Fruit fly (Drosophila melanogaster) Kc167 (cell line): ENCODE results near the gene Pfdn1.

ENCODE experiments used
- Myc ChIP-seq: fragments of >200 bp; optimal IDR thresholded peaks from 2 replicates; lab custom pipeline; 2017; ENCODE audit warnings: missing external identifiers
- Sin3A ChIP-seq: fragments of >200 bp; optimal IDR thresholded peaks from 2 replicates; lab custom pipeline; 2018; ENCODE audit warnings: missing external identifiers
- h ChIP-seq: fragments of >200 bp; optimal IDR thresholded peaks from 3 replicates; lab custom pipeline; 2018; ENCODE audit warnings: missing external identifiers
- insv ChIP-seq: fragments of >200 bp; optimal IDR thresholded peaks from 3 replicates; lab custom pipeline; 2018; ENCODE audit warnings: missing external identifiers
- psq ChIP-seq: fragments of >200 bp; optimal IDR thresholded peaks from 2 replicates; lab custom pipeline; 2017; ENCODE audit warnings: missing external identifiers
- ttk ChIP-seq: sonication (Bioruptor generic); optimal IDR thresholded peaks from 2 replicates; lab custom pipeline; 2017; ENCODE audit warnings: missing external identifiers

Pfdn1 gene

DNA sequence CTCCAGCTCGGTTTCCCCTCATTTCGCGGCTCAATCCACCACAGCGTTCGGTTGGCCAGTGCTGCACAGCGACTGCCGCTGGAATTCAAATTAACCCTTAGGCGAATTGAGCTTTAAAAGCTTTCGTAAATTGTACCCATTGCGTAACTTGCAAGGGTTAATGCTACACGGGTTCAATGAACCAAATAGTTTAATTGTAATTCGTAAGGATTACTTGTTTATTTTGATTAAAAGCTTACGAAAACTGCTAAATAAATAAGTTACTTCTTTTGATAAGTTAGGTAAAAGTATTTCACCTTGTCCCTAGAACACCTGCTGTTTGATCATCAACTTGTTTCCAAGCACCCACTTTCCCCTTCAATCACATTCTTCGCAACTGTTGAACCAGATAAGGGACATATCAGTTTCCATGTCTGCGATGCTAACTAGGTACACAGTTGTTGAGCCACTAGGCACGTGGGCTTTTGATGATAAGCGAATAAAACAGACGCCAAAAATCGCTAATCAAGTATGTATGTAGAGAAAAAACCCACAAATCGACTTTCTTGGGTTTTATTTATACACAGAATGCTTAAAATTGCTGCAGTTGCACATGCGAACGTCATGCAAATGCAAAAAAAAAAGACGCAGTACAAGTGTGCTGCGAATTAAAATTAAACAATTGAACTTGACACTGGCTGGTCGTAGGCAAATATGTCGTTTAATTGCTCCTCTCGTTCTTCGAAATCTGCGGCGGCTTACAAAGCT, 22.7 kb upstream of the Pfdn1 start, which contains the start of gene Pfas:
Gene Pfas, minus strand, starts transcription at position 79 of the 747 bp plus-strand sequence.
- TF ChIP-seq ttk, result no peak
- TF ChIP-seq insv (lab: Kevin White, UChicago), result no peak
- TF ChIP-seq h, result no peak
- TF ChIP-seq Myc (lab: Kevin White, UChicago), result no peak
- no peak for TF ChIP-seq psq (lab: Kevin White, UChicago)
- no peak for TF ChIP-seq Sin3A

DNA sequence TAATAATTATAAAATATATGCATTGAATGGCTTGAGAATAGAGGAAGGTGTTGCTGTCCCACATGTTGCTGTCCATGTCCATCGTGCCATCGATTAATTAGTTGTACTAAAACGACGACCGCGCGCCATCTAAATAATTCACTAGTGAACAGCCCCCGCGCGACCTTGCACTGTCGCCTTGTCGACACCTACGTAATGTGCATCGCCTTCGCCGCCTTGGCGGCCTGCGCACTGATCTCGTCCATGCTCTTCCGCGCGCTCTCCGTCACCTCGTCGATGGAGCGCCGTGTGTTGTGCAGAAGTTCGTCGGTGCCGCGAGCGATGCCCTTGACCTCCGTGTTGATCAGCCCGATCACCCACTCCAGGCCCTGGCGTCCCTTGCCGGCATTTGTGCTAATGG, 22.0 kb upstream of the Pfdn1 start:
- TF ChIP-seq Sin3A, result no peak
- no peak for TF ChIP-seq h
- TF ChIP-seq ttk, result no peak
- no peak for TF ChIP-seq psq (lab: Kevin White, UChicago)
- no peak for TF ChIP-seq Myc (lab: Kevin White, UChicago)
- no peak for TF ChIP-seq insv (lab: Kevin White, UChicago)

DNA sequence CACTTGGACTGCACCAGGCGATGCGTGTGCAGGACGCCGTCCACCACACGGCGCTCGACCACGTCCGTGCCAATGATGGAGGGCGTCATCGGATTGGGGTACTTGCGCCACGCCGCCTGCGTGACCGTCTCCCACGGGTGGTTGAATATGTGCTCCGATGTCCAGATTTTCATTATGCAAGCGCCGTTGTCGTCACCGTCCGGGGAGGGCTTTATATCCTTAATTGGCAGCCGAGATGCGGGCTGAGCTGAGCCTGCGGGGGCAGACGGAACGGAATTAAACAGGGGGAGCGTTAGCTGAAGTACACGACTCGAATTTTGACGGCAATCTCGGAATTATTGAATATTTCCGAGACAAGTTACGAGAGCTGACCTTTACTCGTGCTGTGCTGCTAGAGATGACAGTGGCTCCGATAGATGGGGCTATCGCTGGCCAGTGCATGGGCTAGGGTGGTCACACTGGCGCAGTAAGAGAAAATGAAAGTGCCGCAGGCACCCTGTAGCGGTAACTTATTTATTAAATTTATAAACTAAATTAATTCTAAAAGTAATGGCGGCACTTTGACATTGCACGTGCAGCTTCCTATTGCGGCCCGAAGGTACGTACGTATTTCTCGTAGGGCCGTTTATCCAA, 21.2 kb upstream of the Pfdn1 start, which contains the start of gene IPIP:
Gene IPIP, plus strand, starts transcription at position 475 of the 633 bp plus-strand sequence.
- TF ChIP-seq insv (lab: Kevin White, UChicago) (no peak), ttk (no peak), Myc (lab: Kevin White, UChicago) (no peak), psq (lab: Kevin White, UChicago) (no peak), h (no peak), Sin3A (no peak)

DNA sequence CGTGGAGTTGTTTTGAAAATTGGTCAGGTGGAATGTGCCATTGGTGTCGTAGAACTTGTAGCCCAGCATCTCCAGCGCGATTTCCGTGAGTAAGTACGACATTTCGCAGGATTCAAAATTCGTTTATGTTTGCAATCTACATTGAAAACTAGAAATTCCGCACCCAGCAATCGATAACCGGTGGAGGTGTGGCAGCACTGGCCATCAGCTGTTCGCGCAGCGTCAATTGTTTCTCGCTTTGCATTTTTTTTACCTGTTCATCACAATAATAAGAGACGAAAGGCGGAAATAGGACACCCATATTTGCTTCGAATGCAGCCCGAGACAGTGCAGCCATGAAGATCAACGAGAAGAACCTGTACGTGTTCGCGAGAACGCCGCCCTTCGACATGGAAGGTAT, 20.3 kb upstream of the Pfdn1 start, which contains the start of the genes CG34179 and slmo:
Gene CG34179, minus strand, starts transcription at position 165 of the 400 bp plus-strand sequence.
Gene slmo, minus strand, starts transcription at position 165 of the 400 bp plus-strand sequence.
- TF ChIP-seq h (no peak), ttk (no peak), psq (lab: Kevin White, UChicago) (no peak), Sin3A (no peak), Myc (lab: Kevin White, UChicago) (no peak)

DNA sequence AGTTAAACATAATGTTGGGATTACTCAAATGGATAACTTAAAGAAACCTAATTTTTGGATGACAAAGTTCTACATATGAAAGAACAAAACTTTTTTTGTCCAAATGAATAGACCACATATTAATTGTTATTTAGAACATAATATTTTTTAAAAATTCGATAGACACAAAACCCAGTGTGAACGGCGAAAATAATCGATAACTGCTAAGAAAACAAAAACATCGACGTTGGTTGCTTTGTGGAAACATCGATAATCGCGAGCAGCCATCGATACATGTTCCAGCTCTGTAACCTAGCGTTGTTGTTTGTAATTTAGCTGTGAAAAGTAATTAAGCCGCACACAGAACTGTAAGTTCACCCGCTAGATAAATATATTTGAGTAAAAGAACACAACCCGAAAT, 18.3 kb upstream of the Pfdn1 start, which contains the start of gene CG9135:
Gene CG9135, plus strand, starts transcription at position 226 of the 400 bp plus-strand sequence.
- TF ChIP-seq h (no peak), insv (lab: Kevin White, UChicago) (no peak), Myc (lab: Kevin White, UChicago) (no peak), Sin3A (no peak), ttk (no peak), psq (lab: Kevin White, UChicago) (no peak)

DNA sequence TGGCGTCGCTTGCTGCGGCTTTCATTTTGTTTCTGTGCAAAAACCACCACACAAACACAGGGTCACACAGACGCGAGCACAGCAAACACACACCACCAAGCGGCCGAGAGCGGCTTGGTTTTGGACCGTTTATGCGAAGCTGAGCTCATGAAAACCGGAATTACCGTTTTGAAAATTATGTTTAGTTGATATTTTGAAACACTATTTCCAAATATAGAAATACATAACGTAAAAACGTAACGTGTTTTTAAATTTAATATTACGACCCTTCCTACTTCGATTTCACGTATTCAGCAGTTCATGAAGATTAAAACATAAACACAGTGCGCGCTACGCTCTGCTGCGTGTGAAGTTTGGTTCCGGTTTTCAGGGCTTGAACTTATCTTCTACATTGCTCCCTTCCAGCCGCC, 17.7 kb upstream of the Pfdn1 start:
- TF ChIP-seq insv (lab: Kevin White, UChicago) (no peak), psq (lab: Kevin White, UChicago) (no peak), ttk (no peak), Sin3A (no peak), h (no peak), Myc (lab: Kevin White, UChicago) (no peak)

DNA sequence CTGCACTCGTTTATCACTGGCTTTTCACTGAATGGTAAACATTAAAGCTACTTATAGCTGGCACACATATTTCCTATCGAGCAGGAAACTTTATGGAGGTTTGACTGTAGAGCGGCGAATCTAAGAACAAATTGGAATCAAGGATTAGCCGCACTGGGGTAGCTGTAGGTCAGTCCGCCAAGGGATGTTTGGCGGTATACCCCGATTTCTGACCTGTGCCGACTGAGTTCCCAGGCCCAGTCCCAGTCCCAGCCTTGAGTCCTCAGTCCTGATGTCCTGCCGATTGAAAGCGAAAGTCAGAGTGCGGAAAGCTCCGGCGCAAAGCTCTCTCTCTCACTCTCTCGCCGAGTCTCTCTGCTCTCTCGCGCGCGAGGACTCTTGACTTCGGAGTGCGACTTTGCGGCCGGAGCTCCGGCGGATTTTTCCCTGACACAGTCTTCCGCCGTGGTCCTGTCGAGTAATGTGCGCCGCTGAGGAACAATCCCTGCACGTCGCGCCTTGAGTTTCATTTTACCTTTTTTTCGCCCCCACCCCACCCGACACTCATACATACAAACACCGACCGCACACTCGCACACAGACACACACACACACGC, 14.9 kb upstream of the Pfdn1 start, which contains the start of gene CG13995:
Gene CG13995, plus strand, starts transcription at position 429 of the 596 bp plus-strand sequence.
- no peak for TF ChIP-seq ttk
- TF ChIP-seq h, result no peak
- TF ChIP-seq psq (lab: Kevin White, UChicago), result no peak
- no peak for TF ChIP-seq Myc (lab: Kevin White, UChicago)
- TF ChIP-seq insv (lab: Kevin White, UChicago), result no peak
- no peak for TF ChIP-seq Sin3A

DNA sequence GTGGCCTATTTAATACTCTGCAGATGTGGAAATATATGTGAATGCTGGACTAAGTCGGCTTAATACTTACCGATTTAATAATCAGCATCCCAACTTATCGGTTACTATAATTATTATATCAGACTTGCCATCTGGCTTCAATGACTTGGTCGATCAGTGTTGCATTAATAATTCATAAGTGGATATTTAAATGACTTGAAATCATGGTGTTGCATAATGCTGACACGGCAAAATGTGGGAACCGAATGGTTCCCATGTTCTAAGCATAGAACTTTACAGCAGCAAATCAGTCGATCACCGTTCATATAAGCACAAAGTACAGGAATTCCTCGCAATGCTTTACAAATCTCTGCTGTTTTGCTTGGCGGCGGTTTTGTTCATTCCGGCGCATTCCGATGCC, 8.7 kb upstream of the Pfdn1 start, which contains the start of gene CG34180:
Gene CG34180, plus strand, starts transcription at position 301 of the 400 bp plus-strand sequence.
- no peak for TF ChIP-seq h
- no peak for TF ChIP-seq psq (lab: Kevin White, UChicago)
- no peak for TF ChIP-seq insv (lab: Kevin White, UChicago)
- TF ChIP-seq Sin3A, result no peak
- no peak for TF ChIP-seq Myc (lab: Kevin White, UChicago)

DNA sequence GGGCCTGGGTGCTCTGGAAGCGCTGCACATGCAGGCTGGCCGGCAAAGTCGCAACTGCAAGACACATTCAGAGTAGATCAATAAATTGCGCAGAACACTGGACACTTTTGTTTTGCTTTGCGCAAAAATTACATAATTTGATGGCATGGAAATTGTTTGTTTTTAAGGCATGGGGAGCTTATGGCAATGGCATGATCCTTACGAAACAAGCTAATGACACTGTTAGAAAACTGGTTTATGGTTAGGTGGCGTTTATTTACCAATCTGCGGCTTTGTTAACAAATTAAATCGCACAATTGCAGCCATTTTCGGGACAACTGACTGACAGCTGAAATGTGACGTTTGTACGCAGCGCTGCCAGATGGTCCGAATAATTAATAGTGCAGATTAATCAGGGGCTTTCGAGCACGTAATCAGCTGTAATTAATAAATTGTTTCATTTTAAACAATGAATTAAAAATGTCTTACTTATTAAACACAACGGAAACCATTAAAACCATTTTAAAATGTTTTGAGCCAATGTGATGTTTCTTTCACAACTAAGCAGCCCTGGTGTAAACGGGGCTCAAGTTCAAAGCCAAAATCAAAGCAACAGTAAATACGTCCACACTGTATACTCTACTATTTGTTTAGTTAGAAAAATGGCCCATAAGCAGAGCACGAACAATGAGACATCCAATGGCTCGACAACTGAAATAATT, 6.3 kb upstream of the Pfdn1 start, which contains the start of the genes ND-51 and CG13994:
Gene ND-51, minus strand, starts transcription at position 376 of the 701 bp plus-strand sequence.
Gene CG13994, plus strand, starts transcription at position 608 of the 701 bp plus-strand sequence.
- TF ChIP-seq insv (lab: Kevin White, UChicago), result no peak
- TF ChIP-seq ttk, result no peak
- TF ChIP-seq Sin3A, result no peak
- no peak for TF ChIP-seq Myc (lab: Kevin White, UChicago)
- TF ChIP-seq h, result no peak
- no peak for TF ChIP-seq psq (lab: Kevin White, UChicago)

DNA sequence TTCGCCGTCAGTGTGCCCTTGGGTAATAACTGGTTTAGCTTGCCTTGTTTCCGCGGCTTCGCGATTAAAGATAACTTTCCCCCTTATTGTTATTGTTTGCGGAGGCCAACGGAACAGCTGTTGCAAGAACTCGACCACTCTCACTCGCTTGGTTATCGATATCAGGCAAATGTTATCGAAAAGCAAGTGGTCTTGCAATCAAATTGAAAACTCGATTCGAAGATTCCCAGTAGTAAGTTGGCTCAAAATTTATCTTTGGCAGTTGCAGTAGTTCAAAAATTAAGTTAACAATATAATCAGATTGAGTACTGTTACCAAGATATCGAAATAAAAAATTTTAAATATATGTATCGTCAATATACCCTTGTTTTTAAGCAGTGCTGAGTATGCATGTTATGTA, 3.1 kb upstream of the Pfdn1 start, which contains the start of the genes Fbw5 and CG9147:
Gene Fbw5, minus strand, starts transcription at position 131 of the 400 bp plus-strand sequence.
Gene CG9147, plus strand, starts transcription at position 175 of the 400 bp plus-strand sequence.
- TF ChIP-seq h (no peak), ttk (no peak), Sin3A (no peak), Myc (lab: Kevin White, UChicago) (no peak), psq (lab: Kevin White, UChicago) (no peak), insv (lab: Kevin White, UChicago) (no peak)

DNA sequence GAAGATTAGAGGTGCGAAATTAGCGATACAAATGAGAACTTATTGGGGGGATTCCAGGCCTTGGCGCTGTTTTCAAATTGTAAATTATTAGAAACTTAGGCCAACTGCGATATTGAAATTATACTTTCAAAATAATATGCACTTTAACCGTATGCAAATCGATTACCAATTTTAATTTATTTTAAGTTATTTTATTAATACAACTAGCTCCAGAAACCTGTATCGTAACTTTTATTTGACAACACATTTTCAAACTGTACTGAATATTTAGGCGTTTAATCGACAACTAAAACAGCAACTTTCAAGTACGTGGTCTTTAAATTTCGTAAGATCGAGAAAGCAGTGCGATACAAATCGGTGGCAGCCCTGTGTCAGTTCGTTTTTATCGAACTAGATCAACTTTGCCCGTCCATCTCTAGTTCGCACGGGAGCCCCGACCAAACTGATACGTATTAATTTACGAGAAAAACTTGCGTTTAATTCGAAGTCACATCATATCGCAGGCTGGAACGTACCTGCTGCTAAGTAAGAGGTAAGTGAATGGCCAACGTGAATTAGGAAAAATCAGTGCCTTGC, 1.9 kb downstream of the Pfdn1 start, which contains the start of the genes CG9154 and Kr-h2:
Gene CG9154, minus strand, starts transcription at position 31 of the 576 bp plus-strand sequence.
Gene Kr-h2, plus strand, starts transcription at position 335 of the 576 bp plus-strand sequence.
- TF ChIP-seq insv (lab: Kevin White, UChicago) (no peak), Sin3A (no peak), h (no peak)
